Worm (Caenorhabditis elegans): Measurements from ENCODE around the gene F26A1.7.

Gene F26A1.7

ce11 chrIII:4856992-4857391 is 37.2 kb upstream of the F26A1.7 start:
- no peak for TF ChIP-seq ceh-2 (tag; optimal IDR thresholded peaks at IDR 0.05)
- TF ChIP-seq ceh-34 (tag; optimal IDR thresholded peaks at IDR 0.05): no peak
- no peak for TF ChIP-seq pros-1 (tag; optimal IDR thresholded peaks at IDR 0.05)
- no peak for TF ChIP-seq ceh-24 (tag; optimal IDR thresholded peaks at IDR 0.05)
- no peak for TF ChIP-seq F13H6.1 (tag; optimal IDR thresholded peaks at IDR 0.05)

DNA sequence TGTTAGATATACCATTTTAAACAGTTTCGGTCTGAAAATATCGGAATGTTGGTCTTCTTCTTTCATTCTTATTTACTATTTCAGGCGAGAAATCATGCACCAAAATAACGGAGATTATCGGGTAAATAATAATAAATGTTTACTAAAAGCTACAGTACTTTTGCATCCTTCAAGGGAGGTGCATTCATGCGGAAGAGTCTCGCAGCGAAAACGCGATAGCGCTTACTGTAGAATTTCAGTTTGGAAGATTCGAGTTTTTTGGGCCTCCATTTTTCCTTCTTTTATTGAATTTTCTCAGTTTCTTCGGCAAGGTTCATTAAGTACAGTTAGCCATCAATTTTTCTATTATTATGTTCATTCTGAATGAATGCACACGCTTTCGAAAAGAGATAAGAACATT is 36.4 kb upstream of the F26A1.7 start, which contains the start of gene C35D10.7:
C35D10.7 (plus strand) TSS at position 85 of the 400 bp plus-strand sequence.
- no peak for TF ChIP-seq unc-42 (tag; optimal IDR thresholded peaks at IDR 0.05)
- TF ChIP-seq ceh-22 (tag; optimal IDR thresholded peaks at IDR 0.05): no peak
- no peak for TF ChIP-seq C38D4.7 (GFP tag; optimal IDR thresholded peaks at IDR 0.05)
- TF ChIP-seq nfya-1 (tag; optimal IDR thresholded peaks at IDR 0.05): no peak
- TF ChIP-seq ceh-19 (GFP tag; optimal IDR thresholded peaks at IDR 0.05): no peak
- TF ChIP-seq dve-1 (tag; optimal IDR thresholded peaks at IDR 0.05): no peak
- TF ChIP-seq odd-2 (tag; optimal IDR thresholded peaks at IDR 0.05): no peak
- TF ChIP-seq syd-9 (tag; optimal IDR thresholded peaks at IDR 0.05): no peak
- no peak for TF ChIP-seq hlh-8 (tag; optimal IDR thresholded peaks at IDR 0.05)
- TF ChIP-seq unc-86 (tag; optimal IDR thresholded peaks at IDR 0.05): no peak
- no peak for TF ChIP-seq lin-11 (tag; optimal IDR thresholded peaks at IDR 0.05)
- no peak for TF ChIP-seq hlh-30 (tag; optimal IDR thresholded peaks at IDR 0.05; ENCODE audit: insufficient read depth)

- TF ChIP-seq ama-1 (optimal IDR thresholded peaks at IDR 0.05): no peak
- TF ChIP-seq ceh-31 (tag; optimal IDR thresholded peaks at IDR 0.05): no peak
- no peak for TF ChIP-seq pat-9 (tag; optimal IDR thresholded peaks at IDR 0.05)
- TF ChIP-seq ceh-18 (tag; optimal IDR thresholded peaks at IDR 0.05): no peak
- TF ChIP-seq ahr-1 (tag; optimal IDR thresholded peaks at IDR 0.05): no peak
- no peak for TF ChIP-seq hlh-8 (tag; optimal IDR thresholded peaks at IDR 0.05)
- TF ChIP-seq F13H6.1 (tag; optimal IDR thresholded peaks at IDR 0.05): no peak
- TF ChIP-seq hlh-30 (tag; optimal IDR thresholded peaks at IDR 0.05; ENCODE audit: insufficient read depth): no peak
- no peak for TF ChIP-seq ref-2 (tag; optimal IDR thresholded peaks at IDR 0.05)
- TF ChIP-seq ceh-45 (GFP tag; IDR thresholded peaks at IDR 0.05): no peak
- TF ChIP-seq npax-4 (tag; optimal IDR thresholded peaks at IDR 0.05): no peak
- TF ChIP-seq hlh-6 (tag; optimal IDR thresholded peaks at IDR 0.05): no peak
- no peak for TF ChIP-seq fax-1 (tag; optimal IDR thresholded peaks at IDR 0.05)
- no peak for TF ChIP-seq ceh-48 (tag; optimal IDR thresholded peaks at IDR 0.05)
- TF ChIP-seq lin-11 (tag; optimal IDR thresholded peaks at IDR 0.05): no peak
- no peak for TF ChIP-seq ttx-3 (tag; optimal IDR thresholded peaks at IDR 0.05)
- TF ChIP-seq lim-6 (tag; optimal IDR thresholded peaks at IDR 0.05): no peak
- TF ChIP-seq unc-86 (tag; optimal IDR thresholded peaks at IDR 0.05): no peak
- no peak for TF ChIP-seq ceh-24 (tag; optimal IDR thresholded peaks at IDR 0.05)
These were observed 35.2 kb upstream of the F26A1.7 start, which contains the start of gene C35D10.8 for ce11 chrIII:4854918-4855317. Gene C35D10.8 (plus strand): TSS chrIII:4855218.

DNA sequence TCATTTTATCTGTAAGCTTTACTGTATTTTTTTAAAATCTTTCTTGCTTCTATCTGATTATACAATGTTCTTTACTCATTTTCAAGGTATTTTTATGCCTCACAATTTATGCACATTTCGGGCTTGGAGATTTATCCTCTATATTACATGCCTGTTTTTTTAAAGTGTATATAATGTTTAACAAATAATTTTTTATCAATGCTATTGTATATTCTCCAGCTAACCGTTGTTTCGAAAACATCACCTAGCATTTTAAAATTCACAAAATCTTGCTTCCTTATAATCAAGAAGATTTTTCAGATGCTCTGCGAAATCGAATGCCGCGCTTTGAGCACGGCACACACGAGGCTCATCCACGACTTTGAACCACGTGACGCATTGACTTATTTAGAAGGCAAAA is 32.3 kb upstream of the F26A1.7 start, which contains the start of gene ced-4:
ced-4 (plus strand) TSS at position 301 of the 400 bp plus-strand sequence.
- no peak for TF ChIP-seq hlh-6 (tag; optimal IDR thresholded peaks at IDR 0.05)
- TF ChIP-seq nhr-232 (tag; optimal IDR thresholded peaks at IDR 0.05): no peak
- no peak for TF ChIP-seq fkh-10 (GFP tag; optimal IDR thresholded peaks at IDR 0.05)
- TF ChIP-seq ceh-31 (tag; optimal IDR thresholded peaks at IDR 0.05): no peak
- no peak for TF ChIP-seq ceh-14 (tag; optimal IDR thresholded peaks at IDR 0.05)
- TF ChIP-seq zip-5 (tag; optimal IDR thresholded peaks at IDR 0.05): no peak
- no peak for TF ChIP-seq ztf-16 (tag; optimal IDR thresholded peaks at IDR 0.05)
- TF ChIP-seq hlh-13 (GFP tag; optimal IDR thresholded peaks at IDR 0.05): no peak
- no peak for TF ChIP-seq ceh-18 (tag; optimal IDR thresholded peaks at IDR 0.05)
- no peak for TF ChIP-seq T23F11.4 (GFP tag; optimal IDR thresholded peaks at IDR 0.05)
- no peak for TF ChIP-seq ceh-30 (tag; optimal IDR thresholded peaks at IDR 0.05)
- no peak for TF ChIP-seq pag-3 (tag; optimal IDR thresholded peaks at IDR 0.05; ENCODE audit: borderline replicate concordance)
- no peak for TF ChIP-seq eyg-1 (tag; optimal IDR thresholded peaks at IDR 0.05)
